Fruit fly (Drosophila melanogaster) whole organism, embryonic: ENCODE measurements around the gene dia.

Experiments
- CG10209 ChIP-seq: fragments of 200-800 bp; sonication (Bioruptor generic); optimal IDR thresholded peaks from 3 replicates; lab custom pipeline; 2017; ENCODE audit warnings: missing biosample characterization, mild to moderate bottlenecking, missing genetic modification characterization, missing genetic modification reagents
- CG10267 ChIP-seq: fragments of 200-800 bp; sonication (Bioruptor generic); optimal IDR thresholded peaks from 2 replicates; lab custom pipeline; 2018; ENCODE audit warnings: missing biosample characterization, mild to moderate bottlenecking, missing genetic modification characterization, moderate library complexity
- CG11696 ChIP-seq: fragments of 200-800 bp; sonication (Bioruptor generic); IDR thresholded peaks from 2 replicates; pipeline ENCODE4 v1.3.6; 2022; ENCODE audit warnings: missing biosample characterization, missing genetic modification characterization
- CG12236 ChIP-seq: fragments of 200-800 bp; sonication (Bioruptor generic); optimal IDR thresholded peaks from 2 replicates; lab custom pipeline; 2016; ENCODE audit warnings: missing biosample characterization, missing genetic modification characterization
- CG13123 ChIP-seq: fragments of 200-800 bp; sonication (Bioruptor generic); optimal IDR thresholded peaks from 2 replicates; lab custom pipeline; 2016; ENCODE audit warnings: missing biosample characterization, missing genetic modification characterization
- CG14441 ChIP-seq: fragments of 200-800 bp; sonication (Bioruptor generic); IDR thresholded peaks from 2 replicates; pipeline ENCODE4 v1.3.6; 2022; ENCODE audit warnings: missing biosample characterization, missing genetic modification characterization
- CG17361 ChIP-seq: fragments of 200-800 bp; sonication (Bioruptor generic); IDR thresholded peaks from 3 replicates; pipeline ENCODE4 v1.3.6; 2022; ENCODE audit warnings: missing biosample characterization, missing genetic modification characterization
- CG18011 ChIP-seq: fragments of 200-800 bp; sonication (Bioruptor generic); optimal IDR thresholded peaks from 2 replicates; lab custom pipeline; 2017; ENCODE audit warnings: missing biosample characterization, missing genetic modification characterization, mild to moderate bottlenecking, moderate library complexity, missing genotype
- CG18599 ChIP-seq: fragments of 200-800 bp; sonication (Bioruptor generic); optimal IDR thresholded peaks from 3 replicates; lab custom pipeline; 2017; ENCODE audit warnings: missing biosample characterization, missing genetic modification characterization, mild to moderate bottlenecking, moderate library complexity, missing genetic modification reagents
- CG18619 ChIP-seq: fragments of 200-800 bp; sonication (Bioruptor generic); optimal IDR thresholded peaks from 3 replicates; lab custom pipeline; 2017; ENCODE audit warnings: missing biosample characterization, mild to moderate bottlenecking, missing genetic modification characterization
- CG2120 ChIP-seq: fragments of 200-800 bp; sonication (Bioruptor generic); optimal IDR thresholded peaks from 3 replicates; lab custom pipeline; 2016; ENCODE audit warnings: missing biosample characterization, missing genetic modification characterization
- CG33557 ChIP-seq: fragments of 200-800 bp; sonication (Bioruptor generic); optimal IDR thresholded peaks from 2 replicates; lab custom pipeline; 2019; ENCODE audit warnings: missing biosample characterization, mild to moderate bottlenecking, missing genetic modification characterization, moderate library complexity
- CG34376 ChIP-seq: fragments of 200-800 bp; sonication (Bioruptor generic); optimal IDR thresholded peaks from 2 replicates; lab custom pipeline; 2018; ENCODE audit warnings: missing biosample characterization, mild to moderate bottlenecking, missing genetic modification characterization
- CG4730 ChIP-seq: fragments of 200-800 bp; sonication (Bioruptor generic); IDR thresholded peaks from 2 replicates; pipeline ENCODE4 v1.3.6; 2022; ENCODE audit warnings: missing biosample characterization, missing genetic modification characterization
- CG4820 ChIP-seq: fragments of 200-800 bp; sonication (Bioruptor generic); optimal IDR thresholded peaks from 3 replicates; lab custom pipeline; 2016; ENCODE audit warnings: missing biosample characterization, missing genetic modification characterization
- CG4854 ChIP-seq: fragments of 200-800 bp; sonication (Bioruptor generic); optimal IDR thresholded peaks from 2 replicates; lab custom pipeline; 2016; ENCODE audit warnings: missing biosample characterization, missing genetic modification characterization, inconsistent platforms
- CG8388 ChIP-seq: fragments of 200-800 bp; sonication (Bioruptor generic); optimal IDR thresholded peaks from 2 replicates; lab custom pipeline; 2019; ENCODE audit warnings: missing biosample characterization, mild to moderate bottlenecking, missing genetic modification characterization, moderate library complexity
- CG9797 ChIP-seq: fragments of 200-800 bp; sonication (Bioruptor generic); optimal IDR thresholded peaks from 3 replicates; lab custom pipeline; 2018; ENCODE audit warnings: missing biosample characterization, mild to moderate bottlenecking, missing genetic modification characterization
- CrebB ChIP-seq: fragments of 200-800 bp; sonication (Bioruptor generic); optimal IDR thresholded peaks from 3 replicates; lab custom pipeline; 2018; ENCODE audit warnings: missing biosample characterization, mild to moderate bottlenecking, missing genetic modification characterization
- Deaf1 ChIP-seq: fragments of 200-800 bp; optimal IDR thresholded peaks from 3 replicates; lab custom pipeline; 2019; ENCODE audit warnings: missing biosample characterization, mild to moderate bottlenecking, missing genetic modification characterization, moderate library complexity
- Dek ChIP-seq: fragments of 200-800 bp; sonication (Bioruptor generic); optimal IDR thresholded peaks from 3 replicates; lab custom pipeline; 2019; ENCODE audit warnings: missing biosample characterization, mild to moderate bottlenecking, missing genetic modification characterization, moderate library complexity
- ERR ChIP-seq: fragments of 200-800 bp; sonication (Bioruptor generic); optimal IDR thresholded peaks from 2 replicates; lab custom pipeline; 2016; ENCODE audit warnings: missing biosample characterization, missing genetic modification characterization
- Elba2 ChIP-seq: fragments of 200-800 bp; sonication (Bioruptor generic); optimal IDR thresholded peaks from 3 replicates; lab custom pipeline; 2016; ENCODE audit warnings: missing biosample characterization, missing genetic modification characterization
- Ets97D ChIP-seq: fragments of 200-800 bp; sonication (Bioruptor generic); optimal IDR thresholded peaks from 3 replicates; lab custom pipeline; 2016; ENCODE audit warnings: missing biosample characterization, missing genetic modification characterization
- Lim3 ChIP-seq: fragments of 200-800 bp; sonication (Bioruptor generic); IDR thresholded peaks from 2 replicates; pipeline ENCODE4 v1.3.6; 2022; ENCODE audit warnings: missing biosample characterization, missing genetic modification characterization
- Neu2 ChIP-seq: fragments of 200-800 bp; sonication (Bioruptor generic); optimal IDR thresholded peaks from 3 replicates; lab custom pipeline; 2016; ENCODE audit warnings: missing biosample characterization, missing genetic modification characterization, borderline replicate concordance
- Nf-YB ChIP-seq: fragments of 200-800 bp; sonication (Bioruptor generic); optimal IDR thresholded peaks from 3 replicates; lab custom pipeline; 2019; ENCODE audit warnings: missing biosample characterization, mild to moderate bottlenecking, missing genetic modification characterization, moderate library complexity
- Sin3A ChIP-seq: fragments of >200 bp; optimal IDR thresholded peaks from 2 replicates; lab custom pipeline; 2018
- Sox102F ChIP-seq: fragments of 200-800 bp; sonication (Bioruptor generic); optimal IDR thresholded peaks from 2 replicates; lab custom pipeline; 2018; ENCODE audit warnings: missing biosample characterization, mild to moderate bottlenecking, missing genetic modification characterization, moderate library complexity
- Sry-β ChIP-seq: fragments of 200-800 bp; sonication (Bioruptor generic); optimal IDR thresholded peaks from 2 replicates; lab custom pipeline; 2018; ENCODE audit warnings: missing biosample characterization, mild to moderate bottlenecking, missing genetic modification characterization, moderate library complexity
- abd-A ChIP-seq: fragments of 200-800 bp; sonication (Bioruptor generic); optimal IDR thresholded peaks from 3 replicates; lab custom pipeline; 2019; ENCODE audit warnings: missing biosample characterization, mild to moderate bottlenecking, missing genetic modification characterization, moderate library complexity
- corto ChIP-seq: fragments of 200-800 bp; sonication (Bioruptor generic); optimal IDR thresholded peaks from 2 replicates; lab custom pipeline; 2016; ENCODE audit warnings: missing biosample characterization, mild to moderate bottlenecking, missing genetic modification characterization, moderate library complexity
- crol ChIP-seq: fragments of 200-800 bp; sonication (Bioruptor generic); IDR thresholded peaks from 2 replicates; pipeline ENCODE4 v1.3.6; 2022; ENCODE audit warnings: missing biosample characterization, missing genetic modification characterization
- fd64A ChIP-seq: fragments of 200-800 bp; sonication (Bioruptor generic); optimal IDR thresholded peaks from 3 replicates; lab custom pipeline; 2018; ENCODE audit warnings: missing biosample characterization, mild to moderate bottlenecking, missing genetic modification characterization
- gt ChIP-seq: fragments of 200-800 bp; sonication (Bioruptor generic); IDR thresholded peaks from 2 replicates; pipeline ENCODE4 v1.3.6; 2022; ENCODE audit warnings: missing biosample characterization, missing genetic modification characterization
- ind ChIP-seq: fragments of 200-800 bp; sonication (Bioruptor generic); optimal IDR thresholded peaks from 3 replicates; lab custom pipeline; 2016; ENCODE audit warnings: missing biosample characterization, missing genetic modification characterization
- mirr ChIP-seq: fragments of 200-800 bp; sonication (Bioruptor generic); optimal IDR thresholded peaks from 3 replicates; lab custom pipeline; 2018; ENCODE audit warnings: missing biosample characterization, mild to moderate bottlenecking, missing genetic modification characterization
- nerfin-2 ChIP-seq: fragments of 200-800 bp; sonication (Bioruptor generic); IDR thresholded peaks from 2 replicates; pipeline ENCODE4 v1.3.6; 2022; ENCODE audit warnings: missing biosample characterization, missing genetic modification characterization; ENCODE audit not compliant: partially characterized antibody
- oc ChIP-seq: fragments of 200-800 bp; sonication (Bioruptor generic); optimal IDR thresholded peaks from 2 replicates; lab custom pipeline; 2018; ENCODE audit warnings: missing biosample characterization, mild to moderate bottlenecking, missing genetic modification characterization, moderate library complexity
- otp ChIP-seq: fragments of 200-800 bp; sonication (Bioruptor generic); IDR thresholded peaks from 3 replicates; pipeline ENCODE4, ENCODE4 v1.3.6; 2022; ENCODE audit warnings: missing biosample characterization, missing genetic modification characterization
- ranshi ChIP-seq: fragments of 200-800 bp; sonication (Bioruptor generic); IDR thresholded peaks from 2 replicates; pipeline ENCODE4 v1.3.6; 2022; ENCODE audit warnings: missing biosample characterization, missing genetic modification characterization
- salm ChIP-seq: fragments of 200-800 bp; sonication (Bioruptor generic); optimal IDR thresholded peaks from 2 replicates; lab custom pipeline; 2018; ENCODE audit warnings: missing biosample characterization, mild to moderate bottlenecking, missing genetic modification characterization
- sens ChIP-seq: fragments of 200-800 bp; sonication (Bioruptor generic); peaks from one replicate; lab custom pipeline; 2016; ENCODE audit warnings: missing biosample characterization, missing genetic modification characterization
- sob ChIP-seq: fragments of 200-800 bp; sonication (Bioruptor generic); IDR thresholded peaks from 2 replicates; pipeline ENCODE4 v1.3.6; 2022; ENCODE audit warnings: missing biosample characterization, missing genetic modification characterization
- sqz ChIP-seq: fragments of 200-800 bp; sonication (Bioruptor generic); optimal IDR thresholded peaks from 3 replicates; lab custom pipeline; 2018; ENCODE audit warnings: missing biosample characterization, mild to moderate bottlenecking, missing genetic modification characterization
- sr ChIP-seq: fragments of 200-800 bp; sonication (Bioruptor generic); IDR thresholded peaks from 3 replicates; pipeline ENCODE4 v1.3.6; 2022; ENCODE audit warnings: missing biosample characterization, missing genetic modification characterization
- ssp ChIP-seq: fragments of 200-800 bp; sonication (Bioruptor generic); IDR thresholded peaks from 2 replicates; pipeline ENCODE4 v1.3.6; 2022; ENCODE audit warnings: missing biosample characterization, missing genetic modification characterization
- stc ChIP-seq: fragments of 200-800 bp; sonication (Bioruptor generic); IDR thresholded peaks from 2 replicates; pipeline ENCODE4 v1.3.6; 2022; ENCODE audit warnings: missing biosample characterization, missing genetic modification characterization
- tup ChIP-seq: fragments of 200-800 bp; sonication (Bioruptor generic); optimal IDR thresholded peaks from 2 replicates; lab custom pipeline; 2016; ENCODE audit warnings: missing biosample characterization, mild to moderate bottlenecking, missing genetic modification characterization, moderate library complexity
- unc-4 ChIP-seq: fragments of 200-800 bp; sonication (Bioruptor generic); IDR thresholded peaks from 2 replicates; pipeline ENCODE4 v1.3.6; 2022; ENCODE audit warnings: missing biosample characterization, missing genetic modification characterization; ENCODE audit not compliant: partially characterized antibody
- wek ChIP-seq: fragments of 200-800 bp; sonication (Bioruptor generic); optimal IDR thresholded peaks from 3 replicates; lab custom pipeline; 2018; ENCODE audit warnings: missing biosample characterization, mild to moderate bottlenecking, missing genetic modification characterization, moderate library complexity

Gene dia

DNA sequence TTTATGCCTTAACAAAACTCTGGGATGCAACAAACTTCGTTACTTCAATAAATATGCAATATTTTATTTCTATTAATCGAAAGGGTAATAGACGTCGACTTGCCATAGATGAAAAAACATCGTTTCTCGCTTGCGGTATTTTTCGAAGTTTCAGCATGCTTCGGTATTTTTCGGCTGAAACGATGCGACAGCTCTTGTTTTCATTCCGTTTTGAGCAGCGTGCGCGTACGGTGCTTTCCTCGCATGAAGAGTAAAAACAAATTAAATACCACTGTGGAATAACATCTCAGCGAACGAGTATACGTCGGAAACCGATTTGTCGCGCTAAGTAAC is 39.5 kb downstream of the dia start, which contains the start of gene CG9328 (continued):
- peak; percentile 62; the same call in 1 of the 2 replicates for TF ChIP-seq stc
- TF ChIP-seq salm: no peak
- no peak for TF ChIP-seq CG13123
- peak; percentile 35 for TF ChIP-seq CG4854 (GFP tag; lab: Kevin White, UChicago)
- TF ChIP-seq sqz (GFP tag; lab: Kevin White, UChicago): no peak
- no peak for TF ChIP-seq fd64A (GFP tag; lab: Kevin White, UChicago)
- TF ChIP-seq CG10209 (GFP tag; lab: Kevin White, UChicago): peak; percentile 8
- TF ChIP-seq CG18619 (GFP tag; lab: Kevin White, UChicago): no peak
- TF ChIP-seq ind: peak; percentile 44
- TF ChIP-seq otp (GFP tag; lab: Robert Waterston, UW): 0 out of 3 replicates have a peak, but pooled peaks have one; percentile 32
- TF ChIP-seq nerfin-2 (GFP tag; lab: Robert Waterston, UW): no peak
- TF ChIP-seq Dek: peak; percentile 25
- no peak for TF ChIP-seq Lim3
- TF ChIP-seq CG11696: no peak
- TF ChIP-seq CG9797 (GFP tag; lab: Kevin White, UChicago): peak; percentile 35
- TF ChIP-seq Sox102F (GFP tag; lab: Kevin White, UChicago): peak; percentile 19
- TF ChIP-seq ranshi (GFP tag; lab: Robert Waterston, UW): peak; percentile 53; the same call in 1 of the 2 replicates
- peak; percentile 46 for TF ChIP-seq CrebB
- no peak for TF ChIP-seq sr
- peak; percentile 57 for TF ChIP-seq CG2120 (GFP tag; lab: Kevin White, UChicago)
- TF ChIP-seq tup: no peak
- no peak for TF ChIP-seq CG18011 (GFP tag; lab: Kevin White, UChicago)
- no peak for TF ChIP-seq Elba2 (GFP tag; lab: Kevin White, UChicago)
- TF ChIP-seq Sry-β (GFP tag; lab: Kevin White, UChicago): peak; percentile 12
- no peak for TF ChIP-seq ERR (GFP tag; lab: Kevin White, UChicago)
- peak; percentile 29 for TF ChIP-seq CG8388 (GFP tag; lab: Kevin White, UChicago)
- peak; percentile 59 for TF ChIP-seq Ets97D (GFP tag; lab: Kevin White, UChicago)
- TF ChIP-seq CG4730 (GFP tag; lab: Robert Waterston, UW): no peak
- peak; percentile 1 for TF ChIP-seq Nf-YB (GFP tag; lab: Kevin White, UChicago)
- TF ChIP-seq CG10267 (tag; lab: Kevin White, UChicago): peak; percentile 49
- TF ChIP-seq gt (GFP tag; lab: Robert Waterston, UW): no peak
- no peak for TF ChIP-seq crol (GFP tag; lab: Robert Waterston, UW)
- no peak for TF ChIP-seq CG4820 (GFP tag; lab: Kevin White, UChicago)
- no peak for TF ChIP-seq CG12236 (GFP tag; lab: Kevin White, UChicago)
- TF ChIP-seq corto (GFP tag; lab: Kevin White, UChicago): no peak
- 0 out of 2 replicates have a peak, but pooled peaks have one; percentile 27 for TF ChIP-seq CG14441 (GFP tag; lab: Robert Waterston, UW)
- no peak for TF ChIP-seq Sin3A (lab: Kevin White, UChicago)
- no peak for TF ChIP-seq Neu2 (GFP tag; lab: Kevin White, UChicago)
- TF ChIP-seq abd-A (tag; lab: Kevin White, UChicago): peak; percentile 7
- no peak for TF ChIP-seq ssp (GFP tag; lab: Robert Waterston, UW)
- TF ChIP-seq mirr (GFP tag; lab: Kevin White, UChicago): peak; percentile 53
- 0 out of 2 replicates have a peak, but pooled peaks have one; percentile 19 for TF ChIP-seq unc-4 (GFP tag; lab: Robert Waterston, UW)
- TF ChIP-seq CG34376: peak; percentile 40
- TF ChIP-seq CG33557 (GFP tag; lab: Kevin White, UChicago): peak; percentile 18
- TF ChIP-seq oc: peak; percentile 72
- TF ChIP-seq CG17361 (GFP tag; lab: Robert Waterston, UW): no peak
- peak; percentile 72 for TF ChIP-seq CG18599 (GFP tag; lab: Kevin White, UChicago)
- peak; percentile 44; the same call in 1 of the 2 replicates for TF ChIP-seq sob (GFP tag; lab: Robert Waterston, UW)
- peak; percentile 93 for TF ChIP-seq sens (GFP tag; lab: Kevin White, UChicago)
- TF ChIP-seq Deaf1 (tag; lab: Kevin White, UChicago): peak; percentile 83
- TF ChIP-seq wek (GFP tag; lab: Kevin White, UChicago): peak; percentile 55
